Fruit fly (Drosophila melanogaster): ENCODE results near the gene Boh1.

dm6 chr3R:27925971-27926533, 6.8 kb upstream of the Boh1 start:
- no peak for TF ChIP-seq CTCF (optimal IDR thresholded peaks at IDR 0.05)
- no peak for TF ChIP-seq CG8478 (optimal IDR thresholded peaks at IDR 0.05)

Data from S2 (cell line).